Worm (Caenorhabditis elegans) whole organism, mixed stage, embryonic: ENCODE results near the gene clec-222.
"Not testable (repeated sequence)": the region's sequence is repeated elsewhere in the genome, so short reads cannot be mapped to it uniquely, and the experiment has no call there.

Source experiments
- M03D4.4 ChIP-seq: sonication (generic microtip); optimal IDR thresholded peaks from 2 replicates; lab custom pipeline; 2017; ENCODE audit warnings: mild to moderate bottlenecking, missing genetic modification characterization, missing compliant biosample characterization
- blmp-1 ChIP-seq: fragments of 150-350 bp; optimal IDR thresholded peaks from 2 replicates; lab custom pipeline; 2014; ENCODE audit warnings: missing biosample characterization, missing genetic modification characterization
- ceh-39 ChIP-seq: fragments of 150-350 bp; optimal IDR thresholded peaks from 2 replicates; lab custom pipeline; 2014; ENCODE audit warnings: missing biosample characterization, missing genetic modification characterization
- ceh-43 ChIP-seq: fragments of 200-800 bp; sonication (Bioruptor generic); optimal IDR thresholded peaks from 2 replicates; lab custom pipeline; 2018; ENCODE audit warnings: mild to moderate bottlenecking, missing genetic modification characterization, moderate library complexity, missing compliant biosample characterization
- ces-1 ChIP-seq: fragments of 150-350 bp; optimal IDR thresholded peaks from 2 replicates; lab custom pipeline; 2014; ENCODE audit warnings: missing biosample characterization, missing genetic modification reagents, missing genetic modification characterization
- cnd-1 ChIP-seq: fragments of 200-800 bp; sonication (Bioruptor generic); optimal IDR thresholded peaks from 2 replicates; lab custom pipeline; 2018; ENCODE audit warnings: mild to moderate bottlenecking, missing genetic modification characterization, missing compliant biosample characterization
- drap-1 ChIP-seq: fragments of 200-800 bp; sonication (Bioruptor generic); optimal IDR thresholded peaks from 3 replicates; lab custom pipeline; 2018; ENCODE audit warnings: mild to moderate bottlenecking, missing genetic modification characterization, missing compliant biosample characterization
- elt-1 ChIP-seq: sonication (generic microtip); optimal IDR thresholded peaks from 2 replicates; lab custom pipeline; 2017; ENCODE audit warnings: missing genetic modification characterization, mild to moderate bottlenecking, missing compliant biosample characterization, antibody characterized with exemption, moderate library complexity, borderline replicate concordance; ENCODE audit not compliant: insufficient read depth
- elt-3 ChIP-seq: fragments of 150-350 bp; optimal IDR thresholded peaks from 2 replicates; lab custom pipeline; 2014; ENCODE audit warnings: missing biosample characterization, missing genetic modification characterization
- flh-1 ChIP-seq: fragments of 200-800 bp; sonication (Bioruptor generic); optimal IDR thresholded peaks from 2 replicates; lab custom pipeline; 2018; ENCODE audit warnings: mild to moderate bottlenecking, missing genetic modification characterization, moderate library complexity, missing compliant biosample characterization
- ham-2 ChIP-seq: fragments of 200-800 bp; sonication (Bioruptor generic); optimal IDR thresholded peaks from 2 replicates; lab custom pipeline; 2018; ENCODE audit warnings: mild to moderate bottlenecking, missing genetic modification characterization, missing compliant biosample characterization
- hlh-1 ChIP-seq: fragments of 150-350 bp; optimal IDR thresholded peaks from 2 replicates; lab custom pipeline; 2014; ENCODE audit warnings: missing biosample characterization, missing genetic modification reagents, missing genetic modification characterization
- lin-13 ChIP-seq: fragments of 150-350 bp; optimal IDR thresholded peaks from 2 replicates; lab custom pipeline; 2014; ENCODE audit warnings: missing biosample characterization, missing genetic modification characterization
- lsy-2 ChIP-seq: fragments of 150-350 bp; optimal IDR thresholded peaks from 2 replicates; lab custom pipeline; 2014; ENCODE audit warnings: missing biosample characterization, missing genetic modification characterization
- mab-5 ChIP-seq: fragments of 150-350 bp; optimal IDR thresholded peaks from 2 replicates; lab custom pipeline; 2014; ENCODE audit warnings: missing biosample characterization, missing genetic modification characterization
- mep-1 ChIP-seq: fragments of 150-350 bp; optimal IDR thresholded peaks from 2 replicates; lab custom pipeline; 2017; ENCODE audit warnings: missing biosample characterization, missing genetic modification reagents, missing genetic modification characterization, inconsistent platforms
- nhr-237 ChIP-seq: fragments of 150-350 bp; optimal IDR thresholded peaks from 2 replicates; lab custom pipeline; 2014; ENCODE audit warnings: missing biosample characterization, missing genetic modification characterization
- nhr-28 ChIP-seq: fragments of 150-350 bp; optimal IDR thresholded peaks from 2 replicates; lab custom pipeline; 2014; ENCODE audit warnings: missing biosample characterization, missing genetic modification characterization
- nhr-76 ChIP-seq: sonication (generic microtip); optimal IDR thresholded peaks from 2 replicates; lab custom pipeline; 2017; ENCODE audit warnings: missing biosample characterization, missing genetic modification characterization
- pha-4 ChIP-seq: fragments of 150-350 bp; optimal IDR thresholded peaks from 2 replicates; lab custom pipeline; 2018; ENCODE audit warnings: missing biosample characterization, missing genetic modification reagents, missing genetic modification characterization
- sem-2 ChIP-seq: fragments of 200-800 bp; sonication (Bioruptor generic); optimal IDR thresholded peaks from 2 replicates; lab custom pipeline; 2018; ENCODE audit warnings: mild to moderate bottlenecking, missing genetic modification characterization, missing compliant biosample characterization
- sptf-1 ChIP-seq: sonication (generic microtip); optimal IDR thresholded peaks from 2 replicates; lab custom pipeline; 2017; ENCODE audit warnings: mild to moderate bottlenecking, missing genetic modification characterization, moderate library complexity, missing compliant biosample characterization
- tbx-8 ChIP-seq: fragments of 200-800 bp; sonication (Bioruptor generic); optimal IDR thresholded peaks from 2 replicates; lab custom pipeline; 2018; ENCODE audit warnings: mild to moderate bottlenecking, missing genetic modification characterization, moderate library complexity, missing compliant biosample characterization
- unc-120 ChIP-seq: sonication (generic microtip); optimal IDR thresholded peaks from 2 replicates; lab custom pipeline; 2017; ENCODE audit warnings: missing genetic modification characterization, missing compliant biosample characterization; ENCODE audit not compliant: poor library complexity, severe bottlenecking
- unc-39 ChIP-seq: fragments of 150-350 bp; optimal IDR thresholded peaks from 2 replicates; lab custom pipeline; 2014; ENCODE audit warnings: missing biosample characterization, missing genetic modification characterization
- unc-62 ChIP-seq: fragments of 150-350 bp; optimal IDR thresholded peaks from 2 replicates; lab custom pipeline; 2014; ENCODE audit warnings: missing biosample characterization, missing genetic modification reagents, missing genetic modification characterization
- zip-8 ChIP-seq: fragments of 150-350 bp; optimal IDR thresholded peaks from 2 replicates; lab custom pipeline; 2014; ENCODE audit warnings: missing biosample characterization, missing genetic modification characterization
- ztf-11 ChIP-seq: fragments of 150-350 bp; optimal IDR thresholded peaks from 2 replicates; lab custom pipeline; 2014; ENCODE audit warnings: missing biosample characterization, missing genetic modification characterization

The clec-222 gene

ce11 chrV:11281414-11282209 is 10.5 kb downstream of the clec-222 start:
- TF ChIP-seq elt-1 (tag; lab: Kevin White, UChicago) = peak; percentile 41
- peak; percentile 39 for TF ChIP-seq ceh-39
- peak; percentile 69 for TF ChIP-seq blmp-1 (tag; lab: Kevin White, UChicago)
- TF ChIP-seq M03D4.4 (tag; lab: Kevin White, UChicago) = no peak
- TF ChIP-seq unc-62 = peak; percentile 39
- TF ChIP-seq hlh-1 = peak; percentile 91
- no peak for TF ChIP-seq lsy-2 (tag; lab: Kevin White, UChicago)
- TF ChIP-seq ham-2 (GFP tag; lab: Kevin White, UChicago) = peak; percentile 65
- no peak for TF ChIP-seq sem-2
- no peak for TF ChIP-seq lin-13
- no peak for TF ChIP-seq tbx-8 (GFP tag; lab: Kevin White, UChicago)
- peak; percentile 3 for TF ChIP-seq ces-1 (GFP tag; lab: Kevin White, UChicago)
- peak; percentile 38 for TF ChIP-seq unc-120 (tag; lab: Kevin White, UChicago)
- TF ChIP-seq mep-1 (tag; lab: Kevin White, UChicago) = peak; percentile 7

DNA sequence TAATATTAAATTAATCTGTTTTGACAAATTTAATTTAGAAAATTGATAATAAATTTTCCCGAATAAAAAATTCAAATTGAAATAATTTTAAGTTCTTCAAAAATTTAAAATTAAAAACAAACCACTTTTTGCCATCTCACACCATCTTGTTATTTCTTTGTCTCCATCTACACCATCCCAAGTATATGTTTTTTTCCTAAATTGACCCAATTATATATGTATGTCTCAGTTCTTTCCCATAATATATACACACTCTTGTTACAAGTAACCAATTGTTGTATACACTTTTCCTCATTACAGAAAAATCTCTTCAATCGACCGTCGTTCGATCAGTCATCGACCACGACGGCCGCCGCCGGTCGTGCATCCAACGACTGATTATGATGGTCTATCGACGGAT is 11.1 kb downstream of the clec-222 start, which contains the start of gene gly-20:
gly-20 (plus strand) TSS at position 301 of the 400 bp plus-strand sequence.
- TF ChIP-seq drap-1 (GFP tag; lab: Kevin White, UChicago) = no peak
- TF ChIP-seq ces-1 (GFP tag; lab: Kevin White, UChicago) = no peak
- no peak for TF ChIP-seq nhr-76 (tag; lab: Kevin White, UChicago)
- no peak for TF ChIP-seq unc-62
- no peak for TF ChIP-seq lsy-2 (tag; lab: Kevin White, UChicago)
- no peak for TF ChIP-seq unc-39
- TF ChIP-seq mab-5 = no peak
- TF ChIP-seq elt-1 (tag; lab: Kevin White, UChicago) = no peak
- TF ChIP-seq elt-3 = no peak
- no peak for TF ChIP-seq cnd-1 (tag; lab: Kevin White, UChicago)
- TF ChIP-seq ham-2 (GFP tag; lab: Kevin White, UChicago) = no peak

DNA sequence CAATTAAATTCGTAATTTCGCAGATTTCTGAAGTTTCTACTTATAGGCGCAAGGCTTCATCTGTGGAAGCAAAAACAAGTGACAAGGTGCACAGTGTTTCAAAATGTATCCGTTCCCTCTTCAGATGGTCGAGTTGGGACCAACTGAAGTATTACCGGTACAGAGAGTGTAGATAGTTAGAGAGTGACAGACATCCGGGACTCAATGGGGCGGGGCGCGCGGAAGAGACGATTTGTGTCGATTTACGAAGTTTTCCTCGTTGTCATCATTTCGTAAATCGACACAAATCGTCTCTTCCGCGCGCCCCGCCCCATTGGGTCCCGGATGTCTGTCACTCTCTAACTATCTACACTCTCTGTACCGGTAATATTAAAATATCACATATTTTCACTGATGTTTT is 15.0 kb downstream of the clec-222 start, which contains the start of gene C03E10.3:
C03E10.3 (plus strand) TSS at position 301 of the 400 bp plus-strand sequence.
- TF ChIP-seq ceh-39; unc-120 (tag; lab: Kevin White, UChicago); sptf-1 (tag; lab: Kevin White, UChicago): not testable (repeated sequence)

- TF ChIP-seq sem-2 (no peak), sptf-1 (tag; lab: Kevin White, UChicago) (no peak), ceh-39 (no peak), tbx-8 (GFP tag; lab: Kevin White, UChicago) (no peak), nhr-237 (tag; lab: Kevin White, UChicago) (no peak), pha-4 (no peak), ces-1 (GFP tag; lab: Kevin White, UChicago) (no peak), flh-1 (GFP tag; lab: Kevin White, UChicago) (no peak), drap-1 (GFP tag; lab: Kevin White, UChicago) (no peak), cnd-1 (tag; lab: Kevin White, UChicago) (no peak), unc-62 (no peak), elt-3 (no peak), ham-2 (GFP tag; lab: Kevin White, UChicago) (no peak), blmp-1 (tag; lab: Kevin White, UChicago) (no peak)
- TF ChIP-seq, all 35 proteins: peak for 0
These were observed 19.7 kb downstream of the clec-222 start, which contains the start of gene C03E10.1 for ce11 chrV:11290888-11291287. TSS of gene C03E10.1 (plus strand) at chrV:11291188.

- TF ChIP-seq mep-1 (tag; lab: Kevin White, UChicago) (no peak), nhr-76 (tag; lab: Kevin White, UChicago) (no peak), ces-1 (GFP tag; lab: Kevin White, UChicago) (no peak), ztf-11 (tag; lab: Kevin White, UChicago) (no peak), nhr-237 (tag; lab: Kevin White, UChicago) (no peak), tbx-8 (GFP tag; lab: Kevin White, UChicago) (no peak), drap-1 (GFP tag; lab: Kevin White, UChicago) (no peak), elt-1 (tag; lab: Kevin White, UChicago) (no peak), nhr-28 (no peak), lsy-2 (tag; lab: Kevin White, UChicago) (no peak), zip-8 (tag; lab: Kevin White, UChicago) (no peak), ceh-43 (GFP tag; lab: Kevin White, UChicago) (no peak), ham-2 (GFP tag; lab: Kevin White, UChicago) (no peak), unc-120 (tag; lab: Kevin White, UChicago) (no peak), ceh-39 (no peak)
These were observed 21.5 kb downstream of the clec-222 start for ce11 chrV:11292682-11293081.
